Fruit fly (Drosophila melanogaster): ENCODE measurements around the gene CG3226.
A peak's percentile ranks its signal among the peaks of the same experiment; 100 is the strongest.

The CG3226 gene

DNA sequence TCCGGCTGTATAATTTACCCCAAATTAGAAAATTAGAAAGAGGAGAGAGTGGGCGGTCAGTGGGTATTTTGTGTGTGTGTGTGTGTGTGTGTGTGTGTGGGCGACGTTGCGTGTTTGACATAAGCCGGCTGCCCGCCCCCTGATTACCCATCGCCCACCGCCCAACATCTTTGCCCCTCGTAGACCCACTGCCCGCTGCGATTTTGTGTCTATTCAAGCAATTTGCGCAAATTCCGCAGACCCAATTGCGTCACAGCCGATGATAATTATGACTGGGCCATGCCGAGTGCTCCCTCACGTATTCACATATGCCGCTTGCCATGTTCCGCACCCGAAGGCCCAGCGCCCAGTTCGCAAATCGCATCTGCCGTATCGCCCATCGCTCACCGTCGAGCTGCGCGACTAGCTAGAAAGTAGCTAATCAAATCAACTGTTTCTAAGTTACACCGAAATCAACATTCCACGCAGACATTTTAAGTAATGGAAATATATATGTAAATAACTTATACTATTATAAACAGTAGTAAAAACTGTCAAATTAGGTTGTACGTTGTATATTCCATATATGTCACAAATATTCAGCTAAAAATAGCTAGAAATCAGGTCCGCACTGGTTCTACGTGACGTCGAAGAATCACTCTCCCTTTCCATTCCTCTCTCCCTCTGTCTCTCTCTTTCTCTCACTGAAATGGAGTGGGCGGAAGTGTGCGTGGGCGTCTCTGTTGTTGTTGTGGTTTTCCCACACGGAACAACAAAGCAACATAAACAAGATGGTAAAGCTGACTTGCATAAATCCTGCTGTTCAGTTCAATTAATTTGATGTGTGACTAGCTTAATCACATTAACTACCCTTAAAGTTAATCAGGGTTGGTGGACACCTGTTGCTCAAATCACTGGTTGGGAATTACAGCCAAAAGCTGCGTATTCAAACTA is 2.8 kb upstream of the CG3226 start (continued):
- TF ChIP-seq sens (GFP tag), result peak; percentile 31
- peak; percentile 96 for TF ChIP-seq sr (GFP tag; IDR thresholded peaks at IDR 0.05)
- TF ChIP-seq CG12769 (tag; optimal IDR thresholded peaks at IDR 0.05), result peak; percentile 60
- no peak for TF ChIP-seq slou (GFP tag; optimal IDR thresholded peaks at IDR 0.05)
- no peak for TF ChIP-seq danr (GFP tag; IDR thresholded peaks at IDR 0.05)
- TF ChIP-seq Adf1 (GFP tag; IDR thresholded peaks at IDR 0.05), result peak; percentile 18; the same call in 1 of the 2 replicates
- TF ChIP-seq ham (GFP tag; IDR thresholded peaks at IDR 0.05), result no peak
- peak; percentile 22 for TF ChIP-seq tap (tag; optimal IDR thresholded peaks at IDR 0.05)
- TF ChIP-seq Pdp1 (GFP tag; optimal IDR thresholded peaks at IDR 0.05), result peak in 1 of 2 experiments; percentile 82
- no peak for TF ChIP-seq fd64A (GFP tag; optimal IDR thresholded peaks at IDR 0.05)
- no peak for TF ChIP-seq knrl (GFP tag; IDR thresholded peaks at IDR 0.05; ENCODE audit: partially characterized antibody)
- peak; percentile 58 for TF ChIP-seq CG2712 (tag; optimal IDR thresholded peaks at IDR 0.05)
- TF ChIP-seq CG10209 (GFP tag; optimal IDR thresholded peaks at IDR 0.05), result peak; percentile 39
- peak; percentile 79 for TF ChIP-seq CG4360 (GFP tag; IDR thresholded peaks at IDR 0.05)
- TF ChIP-seq CG9932 (GFP tag; IDR thresholded peaks at IDR 0.05), result peak; percentile 23; the same call in 1 of the 2 replicates
- TF ChIP-seq CG10431 (GFP tag; optimal IDR thresholded peaks at IDR 0.05), result peak; percentile 21
- TF ChIP-seq unpg (GFP tag; optimal IDR thresholded peaks at IDR 0.05), result peak; percentile 56
- TF ChIP-seq CG12659 (GFP tag; optimal IDR thresholded peaks at IDR 0.05), result peak; percentile 30
- TF ChIP-seq row (GFP tag; IDR thresholded peaks at IDR 0.05), result peak; percentile 96
- TF ChIP-seq Fer1 (GFP tag; optimal IDR thresholded peaks at IDR 0.05), result peak; percentile 85
- TF ChIP-seq lab (GFP tag; optimal IDR thresholded peaks at IDR 0.05), result peak; percentile 56
- TF ChIP-seq CG11696 (GFP tag; IDR thresholded peaks at IDR 0.05), result no peak
- TF ChIP-seq Trl (optimal IDR thresholded peaks at IDR 0.05), result peak; percentile 58 to 75
- TF ChIP-seq Trl (GFP tag; optimal IDR thresholded peaks at IDR 0.05), result no peak
- TF ChIP-seq CG4404 (GFP tag; IDR thresholded peaks at IDR 0.05), result 0 out of 2 replicates have a peak, but pooled peaks have one; percentile 6
- no peak for TF ChIP-seq CG2199 (GFP tag; IDR thresholded peaks at IDR 0.05)
- TF ChIP-seq CG12391 (tag; optimal IDR thresholded peaks at IDR 0.05), result peak; percentile 63
- peak; percentile 61 for TF ChIP-seq CG15514 (GFP tag; optimal IDR thresholded peaks at IDR 0.05)
- peak; percentile 94 for TF ChIP-seq Blimp-1 (GFP tag; optimal IDR thresholded peaks at IDR 0.05)
- TF ChIP-seq tin (GFP tag; optimal IDR thresholded peaks at IDR 0.05), result no peak
- peak; percentile 51 for TF ChIP-seq CoRest (tag; optimal IDR thresholded peaks at IDR 0.05)
- peak; percentile 54 for TF ChIP-seq slbo (GFP tag; IDR thresholded peaks at IDR 0.05)
- TF ChIP-seq CG13296 (GFP tag; optimal IDR thresholded peaks at IDR 0.05), result peak; percentile 65
- TF ChIP-seq CG18619 (GFP tag; optimal IDR thresholded peaks at IDR 0.05), result peak; percentile 3
- no peak for TF ChIP-seq pfk (GFP tag; optimal IDR thresholded peaks at IDR 0.05)
- no peak for TF ChIP-seq CG14667 (GFP tag; IDR thresholded peaks at IDR 0.05)
- TF ChIP-seq zfh1 (GFP tag; IDR thresholded peaks at IDR 0.05), result no peak
- no peak for TF ChIP-seq fd3F (GFP tag; optimal IDR thresholded peaks at IDR 0.05)
- peak; percentile 10 for TF ChIP-seq Hr3 (GFP tag; optimal IDR thresholded peaks at IDR 0.05)
- TF ChIP-seq Dek (tag; optimal IDR thresholded peaks at IDR 0.05), result peak; percentile 23
- TF ChIP-seq NK7.1 (GFP tag; optimal IDR thresholded peaks at IDR 0.05), result no peak
- TF ChIP-seq CG4424 (GFP tag; optimal IDR thresholded peaks at IDR 0.05), result peak; percentile 21
- peak; percentile 18; the same call in 1 of the 2 replicates for TF ChIP-seq CG6272 (GFP tag; IDR thresholded peaks at IDR 0.05)
- TF ChIP-seq Med (GFP tag), result peak; percentile 21
- peak; percentile 61 for TF ChIP-seq CG7839 (tag; optimal IDR thresholded peaks at IDR 0.05)
- peak; percentile 31 for TF ChIP-seq gcm (GFP tag; optimal IDR thresholded peaks at IDR 0.05)
- TF ChIP-seq Meics (GFP tag; optimal IDR thresholded peaks at IDR 0.05), result peak; percentile 57
- peak; percentile 11 for TF ChIP-seq CG5180 (GFP tag; optimal IDR thresholded peaks at IDR 0.05)

Data from whole organism, embryonic.